Fruit fly (Drosophila melanogaster): Measurements from ENCODE around the gene CG1409.

- TF ChIP-seq CG15514 (GFP tag; optimal IDR thresholded peaks at IDR 0.05) (no peak), CG12071 (GFP tag; optimal IDR thresholded peaks at IDR 0.05) (no peak), Nf-YC (tag; optimal IDR thresholded peaks at IDR 0.05) (no peak), slbo (GFP tag; IDR thresholded peaks at IDR 0.05) (no peak), CkIIα-i1 (GFP tag; IDR thresholded peaks at IDR 0.05) (no peak), dmrt99B (tag; optimal IDR thresholded peaks at IDR 0.05) (no peak), CHES-1-like (GFP tag; optimal IDR thresholded peaks at IDR 0.05) (no peak), CG13123 (GFP tag; optimal IDR thresholded peaks at IDR 0.05) (no peak), CG18262 (tag; optimal IDR thresholded peaks at IDR 0.05) (no peak), dmrt11E (tag; optimal IDR thresholded peaks at IDR 0.05) (no peak)
These were observed 23.6 kb downstream of the CG1409 start, which contains the start of gene Ir7e for dm6 chrX:7881579-7881978.

Data from whole organism, embryonic.